Fruit fly (Drosophila melanogaster) whole organism, embryonic: ENCODE data around the gene Coq2.

Experiments
- Bgb ChIP-seq: fragments of 200-800 bp; sonication (Bioruptor generic); IDR thresholded peaks from 2 replicates; pipeline ENCODE4 v1.3.6; 2022; ENCODE audit warnings: missing biosample characterization, missing genetic modification characterization; ENCODE audit not compliant: partially characterized antibody
- CG10959 ChIP-seq: fragments of 200-800 bp; sonication (Bioruptor generic); IDR thresholded peaks from 2 replicates; pipeline ENCODE4 v1.3.6; 2022; ENCODE audit warnings: missing biosample characterization, missing genetic modification characterization
- CG14965 ChIP-seq: fragments of 200-800 bp; sonication (Bioruptor generic); optimal IDR thresholded peaks from 2 replicates; lab custom pipeline; 2016; ENCODE audit warnings: missing biosample characterization, missing genetic modification characterization, borderline replicate concordance
- CG15073 ChIP-seq: fragments of 200-800 bp; sonication (Bioruptor generic); optimal IDR thresholded peaks from 2 replicates; lab custom pipeline; 2016; ENCODE audit warnings: missing biosample characterization, missing genetic modification characterization
- CG1603 ChIP-seq: fragments of 200-800 bp; sonication (Bioruptor generic); optimal IDR thresholded peaks from 2 replicates; lab custom pipeline; 2019; ENCODE audit warnings: missing biosample characterization, mild to moderate bottlenecking, missing genetic modification characterization, moderate library complexity
- CG16863 ChIP-seq: fragments of 200-800 bp; sonication (Bioruptor generic); optimal IDR thresholded peaks from 3 replicates; lab custom pipeline; 2016; ENCODE audit warnings: missing biosample characterization, missing genetic modification characterization
- CG17186 ChIP-seq: fragments of 200-800 bp; sonication (Bioruptor generic); optimal IDR thresholded peaks from 3 replicates; lab custom pipeline; 2017; ENCODE audit warnings: missing biosample characterization, missing genetic modification reagents, missing genetic modification characterization
- CG2129 ChIP-seq: fragments of 200-800 bp; sonication (Bioruptor generic); IDR thresholded peaks from 2 replicates; pipeline ENCODE4 v1.3.6; 2022; ENCODE audit warnings: missing biosample characterization, missing genetic modification characterization; ENCODE audit not compliant: partially characterized antibody
- CG30403 ChIP-seq: fragments of 200-800 bp; sonication (Bioruptor generic); optimal IDR thresholded peaks from 3 replicates; lab custom pipeline; 2016; ENCODE audit warnings: missing biosample characterization, missing genetic modification characterization
- CG3838 ChIP-seq: fragments of 200-800 bp; sonication (Bioruptor generic); optimal IDR thresholded peaks from 3 replicates; lab custom pipeline; 2016; ENCODE audit warnings: missing biosample characterization, missing genetic modification characterization
- CG3995 ChIP-seq: fragments of 200-800 bp; sonication (Bioruptor generic); optimal IDR thresholded peaks from 3 replicates; lab custom pipeline; 2016; ENCODE audit warnings: missing biosample characterization, missing genetic modification characterization
- CG4328 ChIP-seq: fragments of 200-800 bp; sonication (Bioruptor generic); optimal IDR thresholded peaks from 3 replicates; lab custom pipeline; 2017; ENCODE audit warnings: missing biosample characterization, missing genetic modification reagents, missing genetic modification characterization
- CG6683 ChIP-seq: fragments of 200-800 bp; sonication (Bioruptor generic); optimal IDR thresholded peaks from 2 replicates; lab custom pipeline; 2017; ENCODE audit warnings: missing biosample characterization, mild to moderate bottlenecking, missing genetic modification characterization, missing genetic modification reagents
- CG6791 ChIP-seq: fragments of 200-800 bp; sonication (Bioruptor generic); IDR thresholded peaks from 3 replicates; pipeline ENCODE4 v1.3.6; 2022; ENCODE audit warnings: missing biosample characterization, missing genetic modification characterization; ENCODE audit not compliant: partially characterized antibody
- CG7357 ChIP-seq: fragments of 200-800 bp; sonication (Bioruptor generic); IDR thresholded peaks from 3 replicates; pipeline ENCODE4 v1.3.6; 2022; ENCODE audit warnings: missing biosample characterization, missing genetic modification characterization
- CG7556 ChIP-seq: fragments of 200-800 bp; sonication (Bioruptor generic); optimal IDR thresholded peaks from 2 replicates; lab custom pipeline; 2017; ENCODE audit warnings: missing biosample characterization, mild to moderate bottlenecking, missing genetic modification characterization
- Dfd ChIP-seq, 2 experiments: fragments of >200 bp; optimal IDR thresholded peaks; 2 replicates each; lab custom pipeline; 2017; ENCODE audit warnings: missing biosample characterization in 2 of 2, missing genetic modification characterization in 2 of 2
- Dip2 ChIP-seq: fragments of 200-800 bp; sonication (Bioruptor generic); IDR thresholded peaks from 2 replicates; pipeline ENCODE4 v1.3.6; 2022; ENCODE audit warnings: missing biosample characterization, missing genetic modification characterization
- Fer1 ChIP-seq: fragments of 200-800 bp; sonication (Bioruptor generic); optimal IDR thresholded peaks from 2 replicates; lab custom pipeline; 2017; ENCODE audit warnings: missing biosample characterization, mild to moderate bottlenecking, missing genetic modification characterization
- Hand ChIP-seq: fragments of 200-800 bp; sonication (Bioruptor generic); optimal IDR thresholded peaks from 2 replicates; lab custom pipeline; 2017; ENCODE audit warnings: mild to moderate bottlenecking, missing biosample characterization, missing genetic modification reagents, missing genetic modification characterization
- Jarid2 ChIP-seq: fragments of 200-800 bp; sonication (Bioruptor generic); optimal IDR thresholded peaks from 3 replicates; lab custom pipeline; 2017; ENCODE audit warnings: mild to moderate bottlenecking, missing biosample characterization, missing genetic modification reagents, missing genetic modification characterization
- MTF-1 ChIP-seq: fragments of 200-800 bp; sonication (Bioruptor generic); optimal IDR thresholded peaks from 2 replicates; lab custom pipeline; 2018; ENCODE audit warnings: missing biosample characterization, mild to moderate bottlenecking, missing genetic modification characterization, borderline replicate concordance
- Nf-YB ChIP-seq: fragments of 200-800 bp; sonication (Bioruptor generic); optimal IDR thresholded peaks from 3 replicates; lab custom pipeline; 2019; ENCODE audit warnings: missing biosample characterization, mild to moderate bottlenecking, missing genetic modification characterization, moderate library complexity
- Scr ChIP-seq: fragments of 200-800 bp; sonication (Bioruptor generic); IDR thresholded peaks from 2 replicates; pipeline ENCODE4 v1.3.6; 2022; ENCODE audit warnings: missing biosample characterization, missing genetic modification characterization; ENCODE audit not compliant: partially characterized antibody
- Trl ChIP-seq, 3 experiments: fragments of >200 bp in 2 of 3; fragments of 200-800 bp in 1 of 3; sonication (Bioruptor generic) in 1 of 3; optimal IDR thresholded peaks; 2 replicates in 1 of 3; 3 replicates in 2 of 3; lab custom pipeline; 2016 to 2017; ENCODE audit warnings: missing biosample characterization in 1 of 3, missing genetic modification characterization in 1 of 3
- Usf ChIP-seq: fragments of 200-800 bp; sonication (Bioruptor generic); optimal IDR thresholded peaks from 2 replicates; lab custom pipeline; 2017; ENCODE audit warnings: missing genotype, missing biosample characterization, missing genetic modification characterization
- ac ChIP-seq: fragments of 200-800 bp; sonication (Bioruptor generic); optimal IDR thresholded peaks from 3 replicates; lab custom pipeline; 2017; ENCODE audit warnings: missing biosample characterization, mild to moderate bottlenecking, missing genetic modification characterization
- ase ChIP-seq: fragments of 200-800 bp; sonication (Bioruptor generic); IDR thresholded peaks from 3 replicates; pipeline ENCODE4 v1.3.6; 2022; ENCODE audit warnings: missing biosample characterization, missing genetic modification characterization
- az2 ChIP-seq: fragments of 200-800 bp; sonication (Bioruptor generic); optimal IDR thresholded peaks from 3 replicates; lab custom pipeline; 2016; ENCODE audit warnings: missing biosample characterization, missing genetic modification characterization
- chinmo ChIP-seq: fragments of 200-800 bp; sonication (Bioruptor generic); IDR thresholded peaks from 4 replicates; pipeline ENCODE4 v1.3.6; 2022; ENCODE audit warnings: missing biosample characterization, missing genetic modification characterization; ENCODE audit not compliant: partially characterized antibody
- gem ChIP-seq: fragments of 200-800 bp; sonication (Bioruptor generic); optimal IDR thresholded peaks from 2 replicates; lab custom pipeline; 2019; ENCODE audit warnings: missing biosample characterization, mild to moderate bottlenecking, missing genetic modification characterization, moderate library complexity
- gro ChIP-seq: fragments of 200-800 bp; sonication (Bioruptor generic); optimal IDR thresholded peaks from 2 replicates; lab custom pipeline; 2016; ENCODE audit warnings: missing biosample characterization, missing genetic modification characterization
- ind ChIP-seq: fragments of 200-800 bp; sonication (Bioruptor generic); optimal IDR thresholded peaks from 3 replicates; lab custom pipeline; 2016; ENCODE audit warnings: missing biosample characterization, missing genetic modification characterization
- knrl ChIP-seq: fragments of 200-800 bp; sonication (Bioruptor generic); IDR thresholded peaks from 3 replicates; pipeline ENCODE4 v1.3.6; 2022; ENCODE audit warnings: missing biosample characterization, missing genetic modification characterization; ENCODE audit not compliant: partially characterized antibody
- lab ChIP-seq: fragments of 200-800 bp; sonication (Bioruptor generic); optimal IDR thresholded peaks from 3 replicates; lab custom pipeline; 2017; ENCODE audit warnings: missing biosample characterization, missing genetic modification characterization, mild to moderate bottlenecking, moderate library complexity, missing genetic modification reagents
- mirr ChIP-seq: fragments of 200-800 bp; sonication (Bioruptor generic); optimal IDR thresholded peaks from 3 replicates; lab custom pipeline; 2018; ENCODE audit warnings: missing biosample characterization, mild to moderate bottlenecking, missing genetic modification characterization
- nau ChIP-seq: fragments of 200-800 bp; sonication (Bioruptor generic); optimal IDR thresholded peaks from 3 replicates; lab custom pipeline; 2017; ENCODE audit warnings: missing biosample characterization, mild to moderate bottlenecking, missing genetic modification characterization, missing genetic modification reagents
- pan ChIP-seq, 4 experiments: fragments of >200 bp in 3 of 4; fragments of 200-800 bp in 1 of 4; sonication (Bioruptor generic) in 1 of 4; optimal IDR thresholded peaks in 3 of 4; IDR thresholded peaks in 1 of 4; 2 replicates each; pipeline versions ENCODE4 v1.3.6 to Lab custom; 2017 to 2022; ENCODE audit warnings: missing biosample characterization in 2 of 4, missing genetic modification characterization in 2 of 4, mixed read lengths in 1 of 4
- sr ChIP-seq: fragments of 200-800 bp; sonication (Bioruptor generic); IDR thresholded peaks from 3 replicates; pipeline ENCODE4 v1.3.6; 2022; ENCODE audit warnings: missing biosample characterization, missing genetic modification characterization
- stc ChIP-seq: fragments of 200-800 bp; sonication (Bioruptor generic); IDR thresholded peaks from 2 replicates; pipeline ENCODE4 v1.3.6; 2022; ENCODE audit warnings: missing biosample characterization, missing genetic modification characterization
- tgo ChIP-seq: fragments of 200-800 bp; sonication (Bioruptor generic); IDR thresholded peaks from 3 replicates; pipeline ENCODE4 v1.3.6; 2022; ENCODE audit warnings: missing biosample characterization, missing genetic modification characterization
- ttk ChIP-seq: fragments of 200-800 bp; sonication (Bioruptor generic); IDR thresholded peaks from 2 replicates; pipeline ENCODE4 v2.1.2; 2022; ENCODE audit warnings: missing biosample characterization, missing genetic modification characterization
- unpg ChIP-seq: fragments of 200-800 bp; sonication (Bioruptor generic); optimal IDR thresholded peaks from 3 replicates; lab custom pipeline; 2018; ENCODE audit warnings: missing biosample characterization, mild to moderate bottlenecking, missing genetic modification characterization, moderate library complexity
- vnd ChIP-seq: fragments of 200-800 bp; sonication (Bioruptor generic); IDR thresholded peaks from 3 replicates; pipeline ENCODE4 v1.3.6; 2022; ENCODE audit warnings: missing biosample characterization, missing genetic modification characterization; ENCODE audit not compliant: partially characterized antibody
- yki ChIP-seq: fragments of >200 bp; optimal IDR thresholded peaks from 3 replicates; lab custom pipeline; 2018

Coq2 gene

dm6 chr3R:8334982-8335381 lies 18.6 kb upstream of the Coq2 start (continued):
- TF ChIP-seq CG4328 (GFP tag; lab: Kevin White, UChicago), result no peak
- TF ChIP-seq mirr (GFP tag; lab: Kevin White, UChicago), result no peak
- TF ChIP-seq, all 482 proteins: peak for 6

- TF ChIP-seq Nf-YB, result peak; percentile 91
- TF ChIP-seq sr, result peak; percentile 78; the same call in 2 of the 3 replicates
- no peak for TF ChIP-seq MTF-1 (GFP tag; lab: Kevin White, UChicago)
- TF ChIP-seq CG17186 (GFP tag; lab: Kevin White, UChicago), result no peak
- 0 out of 3 replicates have a peak, but pooled peaks have one; percentile 4 for TF ChIP-seq CG7357 (GFP tag; lab: Robert Waterston, UW)
- TF ChIP-seq CG3995 (GFP tag; lab: Kevin White, UChicago), result no peak
- no peak for TF ChIP-seq vnd (GFP tag; lab: Robert Waterston, UW)
- TF ChIP-seq CG16863, result no peak
- TF ChIP-seq CG7556 (GFP tag; lab: Kevin White, UChicago), result peak; percentile 31
- TF ChIP-seq az2 (GFP tag; lab: Kevin White, UChicago), result no peak
- peak; percentile 19; the same call in 1 of the 3 replicates for TF ChIP-seq CG6791 (GFP tag; lab: Robert Waterston, UW)
- TF ChIP-seq CG30403 (GFP tag; lab: Kevin White, UChicago), result peak; percentile 19
- TF ChIP-seq tgo (GFP tag; lab: Robert Waterston, UW), result no peak
- TF ChIP-seq Trl (optimal IDR thresholded peaks at IDR 0.05; lab: Kevin White, UChicago), result peak in 1 of 2 experiments; percentile 54
- no peak for TF ChIP-seq Trl (GFP tag; optimal IDR thresholded peaks at IDR 0.05; lab: Kevin White, UChicago)
- TF ChIP-seq, all 482 proteins: peak for 7
These were observed 18.1 kb upstream of the Coq2 start for dm6 chr3R:8334471-8334783.

dm6 chr3R:8333768-8334470 lies 17.6 kb upstream of the Coq2 start, which contains the start of gene Poxm:
TSS of gene Poxm (minus strand) at chr3R:8333792.
- TF ChIP-seq Dfd (GFP tag; optimal IDR thresholded peaks at IDR 0.05; lab: Kevin White, UChicago), result peak in 1 of 2 experiments; percentile 83
- peak; percentile 79 for TF ChIP-seq ase (GFP tag; lab: Robert Waterston, UW)
- no peak for TF ChIP-seq Hand
- TF ChIP-seq CG14965 (GFP tag; lab: Kevin White, UChicago), result no peak
- TF ChIP-seq unpg, result peak; percentile 85
- no peak for TF ChIP-seq Fer1
- peak; percentile 3 for TF ChIP-seq CG3838
- peak; percentile 56 for TF ChIP-seq Jarid2
- TF ChIP-seq Usf, result peak; percentile 91
- peak; percentile 80 for TF ChIP-seq ttk
- peak; percentile 77 for TF ChIP-seq lab
- TF ChIP-seq Bgb, result no peak
- TF ChIP-seq knrl (GFP tag; lab: Robert Waterston, UW), result peak; percentile 69; the same call in 2 of the 3 replicates
- TF ChIP-seq Scr (GFP tag; lab: Robert Waterston, UW), result no peak; the same call in 1 of the 2 replicates
- peak; percentile 78 for TF ChIP-seq nau (GFP tag; lab: Kevin White, UChicago)
- TF ChIP-seq CG10959 (GFP tag; lab: Robert Waterston, UW), result peak; percentile 87
- peak; percentile 86 for TF ChIP-seq ind
- peak; percentile 97 for TF ChIP-seq gem (tag; lab: Kevin White, UChicago)
- TF ChIP-seq CG15073 (GFP tag; lab: Kevin White, UChicago), result peak; percentile 72
- TF ChIP-seq CG2129 (GFP tag; lab: Robert Waterston, UW), result no peak
- no peak for TF ChIP-seq CG6683
- TF ChIP-seq stc (GFP tag; lab: Robert Waterston, UW), result peak; percentile 81
- TF ChIP-seq chinmo (GFP tag; lab: Robert Waterston, UW), result no peak
- peak; percentile 75 for TF ChIP-seq ac
- TF ChIP-seq yki (lab: Kevin White, UChicago), result peak; percentile 49
- TF ChIP-seq gro, result no peak
- peak; percentile 53 for TF ChIP-seq Dip2
- TF ChIP-seq CG1603 (tag; lab: Kevin White, UChicago), result peak; percentile 28
- TF ChIP-seq pan (optimal IDR thresholded peaks at IDR 0.05; lab: Kevin White, UChicago), result no peak
- TF ChIP-seq pan (GFP tag; optimal IDR thresholded peaks at IDR 0.05 in 1 of 2, IDR thresholded peaks at IDR 0.05 in 1 of 2), result peak in 1 of 2 experiments; percentile 82
